Worm (Caenorhabditis elegans): ENCODE data around the gene egl-3.

DNA sequence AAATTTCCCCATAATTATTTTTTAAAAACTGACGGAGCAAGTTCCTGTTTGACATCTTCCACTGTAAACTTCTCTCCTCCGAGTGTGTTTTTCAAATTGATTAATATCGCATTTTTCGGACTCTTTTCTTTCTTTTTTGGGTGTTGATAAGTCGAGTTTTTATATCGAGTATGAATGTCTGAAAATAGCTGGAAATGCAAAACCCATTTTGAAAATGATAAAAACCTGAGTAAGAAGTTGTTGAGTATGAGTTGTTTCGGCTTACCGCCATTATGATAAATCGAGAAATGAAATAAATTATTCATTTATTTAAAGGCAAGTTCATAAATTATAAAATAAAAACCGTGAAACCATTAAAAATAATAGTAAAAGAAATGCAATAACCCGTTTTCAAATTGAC is 12.2 kb upstream of the egl-3 start, which contains the start of gene ZK856.18:
- TF ChIP-seq unc-62 (GFP tag; optimal IDR thresholded peaks at IDR 0.05) (no peak), F22D6.2 (tag; optimal IDR thresholded peaks at IDR 0.05) (no peak), cebp-2 (GFP tag; IDR thresholded peaks at IDR 0.05) (no peak), tlf-1 (GFP tag; optimal IDR thresholded peaks at IDR 0.05) (no peak), unc-130 (GFP tag; optimal IDR thresholded peaks at IDR 0.05) (no peak), pha-4 (tag; optimal IDR thresholded peaks at IDR 0.05) (no peak), F49E8.2 (tag; optimal IDR thresholded peaks at IDR 0.05; ENCODE audit: insufficient read depth) (no peak), lin-26 (GFP tag; IDR thresholded peaks at IDR 0.05) (no peak), akir-1 (GFP tag; optimal IDR thresholded peaks at IDR 0.05) (no peak)
